Worm (Caenorhabditis elegans) whole organism, young adult: ENCODE results near the gene VB0395L.1.

Source experiments
- B0019.2 ChIP-seq: fragments of 200-800 bp; sonication (Bioruptor generic); conservative IDR thresholded peaks from 2 replicates; pipeline ENCODE4 v1.3.6; 2022; ENCODE audit warnings: missing genetic modification reagents, missing genetic modification characterization, missing compliant biosample characterization
- B0336.3 ChIP-seq: fragments of 200-800 bp; sonication (Bioruptor generic); IDR thresholded peaks from 2 replicates; pipeline ENCODE4 v1.3.6; 2022; ENCODE audit warnings: missing genetic modification characterization, missing compliant biosample characterization
- C06A6.2 ChIP-seq: fragments of 200-800 bp; sonication (Bioruptor generic); conservative IDR thresholded peaks from 2 replicates; pipeline ENCODE4 v1.3.6; 2022; ENCODE audit warnings: missing genetic modification characterization, missing compliant biosample characterization
- F10E7.11 ChIP-seq: sonication (generic microtip); optimal IDR thresholded peaks from 2 replicates; lab custom pipeline; 2017; ENCODE audit warnings: mild to moderate bottlenecking, missing genetic modification characterization, moderate library complexity, missing compliant biosample characterization
- F23B12.7 ChIP-seq: sonication (generic microtip); optimal IDR thresholded peaks from 2 replicates; lab custom pipeline; 2017; ENCODE audit warnings: missing genetic modification characterization, mild to moderate bottlenecking, missing compliant biosample characterization, antibody characterized with exemption, moderate library complexity; ENCODE audit not compliant: insufficient read depth
- F37B4.10 ChIP-seq: fragments of 200-800 bp; sonication (Bioruptor generic); IDR thresholded peaks from 2 replicates; pipeline ENCODE4 v1.3.6; 2022; ENCODE audit warnings: missing genetic modification characterization, missing compliant biosample characterization
- F49E8.2 ChIP-seq: sonication (generic microtip); optimal IDR thresholded peaks from 3 replicates; lab custom pipeline; 2017; ENCODE audit warnings: missing genetic modification characterization, mild to moderate bottlenecking, missing compliant biosample characterization, antibody characterized with exemption, moderate library complexity; ENCODE audit not compliant: insufficient read depth
- F57A8.1 ChIP-seq: fragments of 200-800 bp; sonication (Bioruptor generic); optimal IDR thresholded peaks from 2 replicates; lab custom pipeline; 2018; ENCODE audit warnings: mild to moderate bottlenecking, missing genetic modification characterization, moderate library complexity, missing compliant biosample characterization
- F57C9.4 ChIP-seq: sonication (generic microtip); optimal IDR thresholded peaks from 2 replicates; lab custom pipeline; 2017; ENCODE audit warnings: mild to moderate bottlenecking, missing genetic modification characterization, missing compliant biosample characterization
- T26A5.8 ChIP-seq: sonication (generic microtip); optimal IDR thresholded peaks from 2 replicates; lab custom pipeline; 2016; ENCODE audit warnings: missing genetic modification characterization, missing compliant biosample characterization
- Y53G8AR.9 ChIP-seq: fragments of 200-800 bp; sonication (Bioruptor generic); conservative IDR thresholded peaks from 2 replicates; pipeline ENCODE4 v1.3.6; 2022; ENCODE audit warnings: missing genetic modification reagents, missing genetic modification characterization, missing compliant biosample characterization
- Y56A3A.18 ChIP-seq: fragments of 200-800 bp; sonication (Bioruptor generic); IDR thresholded peaks from 2 replicates; pipeline ENCODE4 v1.3.6; 2022; ENCODE audit warnings: missing genetic modification reagents, missing genetic modification characterization, missing compliant biosample characterization
- Y95B8A.8 ChIP-seq: fragments of 200-800 bp; sonication (Bioruptor generic); IDR thresholded peaks from 2 replicates; pipeline ENCODE4 v1.3.6; 2022; ENCODE audit warnings: missing genetic modification reagents, missing genetic modification characterization, missing compliant biosample characterization
- ZK185.1 ChIP-seq: sonication (generic microtip); optimal IDR thresholded peaks from 2 replicates; lab custom pipeline; 2016; ENCODE audit warnings: mild to moderate bottlenecking, missing genetic modification characterization, missing compliant biosample characterization; ENCODE audit not compliant: poor library complexity, severe bottlenecking
- akir-1 ChIP-seq: fragments of 200-800 bp; sonication (Bioruptor generic); optimal IDR thresholded peaks from 2 replicates; lab custom pipeline; 2018; ENCODE audit warnings: mild to moderate bottlenecking, missing genetic modification characterization, moderate library complexity, missing compliant biosample characterization
- ama-1 ChIP-seq, 3 experiments: fragments of 150-350 bp in 1 of 3; sonication (generic microtip) in 2 of 3; optimal IDR thresholded peaks; 2 replicates each; lab custom pipeline; 2014 to 2018; ENCODE audit warnings: missing biosample characterization in 2 of 3, missing genetic modification characterization in 2 of 3, missing genetic modification reagents in 2 of 3
- aptf-3 ChIP-seq: fragments of 200-800 bp; sonication (Bioruptor generic); IDR thresholded peaks from 2 replicates; pipeline ENCODE4 v1.3.6; 2022; ENCODE audit warnings: missing genetic modification characterization, missing compliant biosample characterization
- athp-1 ChIP-seq: sonication (generic microtip); optimal IDR thresholded peaks from 2 replicates; lab custom pipeline; 2017; ENCODE audit warnings: mild to moderate bottlenecking, missing genetic modification characterization, missing compliant biosample characterization
- ccch-3 ChIP-seq: fragments of 200-800 bp; sonication (Bioruptor generic); optimal IDR thresholded peaks from 2 replicates; lab custom pipeline; 2018; ENCODE audit warnings: mild to moderate bottlenecking, missing genetic modification characterization, missing compliant biosample characterization
- cebp-2 ChIP-seq: fragments of 200-800 bp; sonication (Bioruptor generic); IDR thresholded peaks from 2 replicates; pipeline ENCODE4 v1.3.6; 2022; ENCODE audit warnings: missing genetic modification characterization, missing compliant biosample characterization
- ceh-27 ChIP-seq: fragments of 200-800 bp; sonication (Bioruptor generic); optimal IDR thresholded peaks from 2 replicates; lab custom pipeline; 2018; ENCODE audit warnings: mild to moderate bottlenecking, missing genetic modification characterization, moderate library complexity, missing compliant biosample characterization
- ceh-58 ChIP-seq: fragments of 200-800 bp; sonication (Bioruptor generic); IDR thresholded peaks from 2 replicates; pipeline ENCODE4 v1.3.6; 2022; ENCODE audit warnings: missing genetic modification characterization, missing compliant biosample characterization
- ceh-79 ChIP-seq: sonication (generic microtip); optimal IDR thresholded peaks from 2 replicates; lab custom pipeline; 2017; ENCODE audit warnings: mild to moderate bottlenecking, missing genetic modification characterization, missing compliant biosample characterization
- ceh-91 ChIP-seq: fragments of 200-800 bp; sonication (Bioruptor generic); IDR thresholded peaks from 2 replicates; pipeline ENCODE4 v1.3.6; 2022; ENCODE audit warnings: missing genetic modification reagents, missing genetic modification characterization, missing compliant biosample characterization
- chd-7 ChIP-seq: sonication (generic microtip); optimal IDR thresholded peaks from 2 replicates; lab custom pipeline; 2016; ENCODE audit warnings: mild to moderate bottlenecking, missing genetic modification characterization, moderate library complexity, missing compliant biosample characterization
- die-1 ChIP-seq: sonication (generic microtip); optimal IDR thresholded peaks from 2 replicates; lab custom pipeline; 2016; ENCODE audit warnings: missing genotype, mild to moderate bottlenecking, missing genetic modification characterization, missing compliant biosample characterization
- fkh-3 ChIP-seq: sonication (generic microtip); optimal IDR thresholded peaks from 2 replicates; lab custom pipeline; 2016; ENCODE audit warnings: mild to moderate bottlenecking, missing genetic modification characterization, missing compliant biosample characterization
- hmg-20 ChIP-seq: fragments of 200-800 bp; sonication (Bioruptor generic); IDR thresholded peaks from 2 replicates; pipeline ENCODE4 v1.3.6; 2022; ENCODE audit warnings: missing genetic modification reagents, missing genetic modification characterization, missing compliant biosample characterization
- let-607 ChIP-seq, 2 experiments: fragments of 200-800 bp in 1 of 2; sonication (Bioruptor generic) in 1 of 2; sonication (generic microtip) in 1 of 2; optimal IDR thresholded peaks; 2 replicates each; lab custom pipeline; 2016 to 2018; ENCODE audit warnings: mild to moderate bottlenecking in 2 of 2, missing compliant biosample characterization in 2 of 2, missing genetic modification characterization in 2 of 2, moderate library complexity in 2 of 2, missing genotype in 1 of 2
- lin-40 ChIP-seq: sonication (generic microtip); optimal IDR thresholded peaks from 2 replicates; lab custom pipeline; 2016; ENCODE audit warnings: missing genetic modification characterization, mild to moderate bottlenecking, missing compliant biosample characterization, missing genotype, missing genetic modification reagents
- lin-54 ChIP-seq: fragments of 200-800 bp; sonication (Bioruptor generic); optimal IDR thresholded peaks from 2 replicates; lab custom pipeline; 2018; ENCODE audit warnings: mild to moderate bottlenecking, missing genetic modification characterization, missing compliant biosample characterization
- madf-8 ChIP-seq: fragments of 200-800 bp; sonication (Bioruptor generic); conservative IDR thresholded peaks from 2 replicates; pipeline ENCODE4 v1.3.6; 2022; ENCODE audit warnings: missing genetic modification reagents, missing genetic modification characterization, missing compliant biosample characterization
- mes-4 ChIP-seq: sonication (generic microtip); optimal IDR thresholded peaks from 2 replicates; lab custom pipeline; 2016; ENCODE audit warnings: missing genotype, missing genetic modification characterization, missing compliant biosample characterization
- mxl-1 ChIP-seq: sonication (generic microtip); optimal IDR thresholded peaks from 2 replicates; lab custom pipeline; 2016; ENCODE audit warnings: missing genetic modification characterization, missing compliant biosample characterization
- nfya-2 ChIP-seq: fragments of 200-800 bp; sonication (Bioruptor generic); IDR thresholded peaks from 2 replicates; pipeline ENCODE4 v1.3.6; 2022; ENCODE audit warnings: missing genetic modification reagents, missing genetic modification characterization, missing compliant biosample characterization
- nhr-179 ChIP-seq: sonication (generic microtip); optimal IDR thresholded peaks from 2 replicates; lab custom pipeline; 2016; ENCODE audit warnings: mild to moderate bottlenecking, missing genetic modification characterization, missing compliant biosample characterization
- nhr-90 ChIP-seq: sonication (generic microtip); optimal IDR thresholded peaks from 2 replicates; lab custom pipeline; 2016; ENCODE audit warnings: missing genotype, mild to moderate bottlenecking, missing genetic modification characterization, missing compliant biosample characterization
- rec-8 ChIP-seq, 2 experiments: sonication (generic microtip); optimal IDR thresholded peaks; 2 replicates each; lab custom pipeline; 2016; ENCODE audit warnings: mild to moderate bottlenecking in 2 of 2, missing genetic modification characterization in 2 of 2, missing genetic modification reagents in 2 of 2, missing genotype in 2 of 2, missing biosample characterization in 1 of 2, missing compliant biosample characterization in 1 of 2, moderate library complexity in 1 of 2
- sdz-38 ChIP-seq: sonication (generic microtip); optimal IDR thresholded peaks from 2 replicates; lab custom pipeline; 2016; ENCODE audit warnings: missing genotype, missing genetic modification characterization, missing compliant biosample characterization
- sea-2 ChIP-seq: fragments of 200-800 bp; sonication (Bioruptor generic); IDR thresholded peaks from 2 replicates; pipeline ENCODE4 v1.3.6; 2022; ENCODE audit warnings: missing genetic modification characterization, missing compliant biosample characterization
- snpc-1.1 ChIP-seq: sonication (generic microtip); optimal IDR thresholded peaks from 2 replicates; lab custom pipeline; 2017; ENCODE audit warnings: missing genetic modification characterization, mild to moderate bottlenecking, missing compliant biosample characterization, antibody characterized with exemption, moderate library complexity, missing genotype, missing genetic modification reagents; ENCODE audit not compliant: insufficient read depth
- snpc-4 ChIP-seq, 5 experiments: fragments of 150-350 bp in 1 of 5; sonication (generic microtip) in 4 of 5; optimal IDR thresholded peaks; 2 replicates each; lab custom pipeline; 2014 to 2018; ENCODE audit warnings: missing genetic modification characterization in 5 of 5, missing biosample characterization in 3 of 5, antibody characterized with exemption in 2 of 5, mild to moderate bottlenecking in 2 of 5, missing compliant biosample characterization in 2 of 5, missing genotype in 2 of 5, moderate library complexity in 2 of 5, missing genetic modification reagents in 1 of 5
- tlf-1 ChIP-seq: fragments of 200-800 bp; sonication (Bioruptor generic); optimal IDR thresholded peaks from 2 replicates; lab custom pipeline; 2018; ENCODE audit warnings: mild to moderate bottlenecking, missing genetic modification characterization, missing compliant biosample characterization
- unc-130 ChIP-seq: sonication (generic microtip); optimal IDR thresholded peaks from 2 replicates; lab custom pipeline; 2016; ENCODE audit warnings: missing genetic modification reagents, missing genetic modification characterization, missing compliant biosample characterization
- unc-62 ChIP-seq: fragments of 150-350 bp; optimal IDR thresholded peaks from 2 replicates; lab custom pipeline; 2014; ENCODE audit warnings: missing biosample characterization, missing genetic modification reagents, missing genetic modification characterization
- ztf-22 ChIP-seq: fragments of 200-800 bp; sonication (Bioruptor generic); optimal IDR thresholded peaks from 2 replicates; lab custom pipeline; 2018; ENCODE audit warnings: mild to moderate bottlenecking, missing genetic modification characterization, moderate library complexity, missing compliant biosample characterization
- ztf-28 ChIP-seq: fragments of 200-800 bp; sonication (Bioruptor generic); IDR thresholded peaks from 2 replicates; pipeline ENCODE4 v1.3.6; 2022; ENCODE audit warnings: missing genetic modification reagents, missing genetic modification characterization, missing compliant biosample characterization
- ztf-3 ChIP-seq: fragments of 200-800 bp; sonication (Bioruptor generic); optimal IDR thresholded peaks from 2 replicates; lab custom pipeline; 2018; ENCODE audit warnings: mild to moderate bottlenecking, missing genetic modification characterization, missing compliant biosample characterization

Gene VB0395L.1

ce11 chrX:16042480-16042879, 25.7 kb upstream of the VB0395L.1 start (continued):
- no peak for TF ChIP-seq nhr-179 (tag; lab: Kevin White, UChicago)
- TF ChIP-seq tlf-1 (GFP tag; lab: Kevin White, UChicago), result no peak
- TF ChIP-seq aptf-3 (GFP tag; lab: Robert Waterston, UW), result no peak
- TF ChIP-seq sdz-38 (tag; lab: Kevin White, UChicago), result no peak
- TF ChIP-seq C06A6.2 (GFP tag; lab: Robert Waterston, UW), result no peak
- no peak for TF ChIP-seq B0019.2 (GFP tag; lab: Robert Waterston, UW)
- peak; percentile 51 for TF ChIP-seq die-1
- TF ChIP-seq F49E8.2 (tag; lab: Kevin White, UChicago), result no peak
- TF ChIP-seq ceh-58, result no peak
- no peak for TF ChIP-seq let-607 (tag; optimal IDR thresholded peaks at IDR 0.05; lab: Kevin White, UChicago)
- TF ChIP-seq chd-7, result no peak
- no peak for TF ChIP-seq ceh-27
- TF ChIP-seq madf-8 (GFP tag; lab: Robert Waterston, UW), result no peak
- no peak for TF ChIP-seq ceh-79 (tag; lab: Kevin White, UChicago)
- TF ChIP-seq mes-4 (tag; lab: Kevin White, UChicago), result peak; percentile 29
- TF ChIP-seq Y56A3A.18, result no peak
- no peak for TF ChIP-seq ztf-28 (GFP tag; lab: Robert Waterston, UW)
- no peak for TF ChIP-seq ama-1 (optimal IDR thresholded peaks at IDR 0.05; lab: Kevin White, UChicago)
- TF ChIP-seq ama-1 (GFP tag; optimal IDR thresholded peaks at IDR 0.05; lab: Kevin White, UChicago), result no peak
- no peak for TF ChIP-seq Y53G8AR.9
- TF ChIP-seq ccch-3 (GFP tag; lab: Kevin White, UChicago), result no peak
- no peak for TF ChIP-seq mxl-1 (tag; lab: Kevin White, UChicago)
- TF ChIP-seq rec-8 (tag; optimal IDR thresholded peaks at IDR 0.05; lab: Kevin White, UChicago), result no peak
- no peak for TF ChIP-seq B0336.3
- TF ChIP-seq athp-1 (tag; lab: Kevin White, UChicago), result no peak
- no peak for TF ChIP-seq ztf-3
- no peak for TF ChIP-seq ztf-22
- TF ChIP-seq F37B4.10, result no peak
- peak; percentile 23 for TF ChIP-seq snpc-1.1 (tag; lab: Kevin White, UChicago)
- TF ChIP-seq F10E7.11 (tag; lab: Kevin White, UChicago), result no peak
- no peak for TF ChIP-seq fkh-3 (tag; lab: Kevin White, UChicago)
- TF ChIP-seq hmg-20 (GFP tag; lab: Robert Waterston, UW), result no peak
- peak; percentile 16 for TF ChIP-seq nhr-90 (tag; lab: Kevin White, UChicago)
- no peak for TF ChIP-seq lin-40 (tag; lab: Kevin White, UChicago)
- TF ChIP-seq ZK185.1, result no peak
- TF ChIP-seq T26A5.8 (tag; lab: Kevin White, UChicago), result no peak
- TF ChIP-seq nfya-2 (GFP tag; lab: Robert Waterston, UW), result no peak
- TF ChIP-seq sea-2 (GFP tag; lab: Robert Waterston, UW), result no peak
- no peak for TF ChIP-seq Y95B8A.8
- no peak for TF ChIP-seq unc-130 (GFP tag; lab: Kevin White, UChicago)
- no peak for TF ChIP-seq cebp-2 (GFP tag; lab: Robert Waterston, UW)
- TF ChIP-seq F23B12.7 (tag; lab: Kevin White, UChicago), result peak; percentile 18
- TF ChIP-seq snpc-4 (GFP tag; optimal IDR thresholded peaks at IDR 0.05; lab: Kevin White, UChicago), result no peak
- peak in 1 of 4 experiments; percentile 60 for TF ChIP-seq snpc-4 (tag; optimal IDR thresholded peaks at IDR 0.05; lab: Kevin White, UChicago)
- TF ChIP-seq unc-62 (GFP tag; lab: Kevin White, UChicago), result no peak
- TF ChIP-seq akir-1 (GFP tag; lab: Kevin White, UChicago), result no peak
- TF ChIP-seq ceh-91 (GFP tag; lab: Robert Waterston, UW), result no peak
- TF ChIP-seq F57C9.4 (tag; lab: Kevin White, UChicago), result no peak
- no peak for TF ChIP-seq F57A8.1
- no peak for TF ChIP-seq lin-54 (GFP tag; lab: Kevin White, UChicago)
